Fruit fly (Drosophila melanogaster) whole organism, embryonic: Measurements from ENCODE around the gene Ms.

Experiments used
- Ada2b ChIP-seq: fragments of 200-800 bp; sonication (Bioruptor generic); IDR thresholded peaks from 2 replicates; pipeline ENCODE4 v1.3.6; 2022; ENCODE audit warnings: missing biosample characterization, missing genetic modification characterization
- Bgb ChIP-seq: fragments of 200-800 bp; sonication (Bioruptor generic); IDR thresholded peaks from 2 replicates; pipeline ENCODE4 v1.3.6; 2022; ENCODE audit warnings: missing biosample characterization, missing genetic modification characterization; ENCODE audit not compliant: partially characterized antibody
- CG10321 ChIP-seq: fragments of 200-800 bp; sonication (Bioruptor generic); IDR thresholded peaks from 2 replicates; pipeline ENCODE4 v1.3.6; 2022; ENCODE audit warnings: missing biosample characterization, missing genetic modification characterization
- CG10431 ChIP-seq: fragments of 200-800 bp; sonication (Bioruptor generic); optimal IDR thresholded peaks from 3 replicates; lab custom pipeline; 2018; ENCODE audit warnings: missing biosample characterization, mild to moderate bottlenecking, missing genetic modification characterization
- CG10979 ChIP-seq: fragments of 200-800 bp; sonication (Bioruptor generic); optimal IDR thresholded peaks from 2 replicates; lab custom pipeline; 2018; ENCODE audit warnings: missing biosample characterization, mild to moderate bottlenecking, missing genetic modification characterization, moderate library complexity
- CG11456 ChIP-seq: fragments of 200-800 bp; sonication (Bioruptor generic); IDR thresholded peaks from 3 replicates; pipeline ENCODE4 v1.3.6; 2022; ENCODE audit warnings: missing biosample characterization, missing genetic modification characterization
- CG11696 ChIP-seq: fragments of 200-800 bp; sonication (Bioruptor generic); IDR thresholded peaks from 2 replicates; pipeline ENCODE4 v1.3.6; 2022; ENCODE audit warnings: missing biosample characterization, missing genetic modification characterization
- CG13287 ChIP-seq: fragments of 200-800 bp; sonication (Bioruptor generic); IDR thresholded peaks from 2 replicates; pipeline ENCODE4 v1.3.6; 2022; ENCODE audit warnings: missing biosample characterization, missing genetic modification characterization; ENCODE audit not compliant: partially characterized antibody
- CG1647 ChIP-seq: fragments of 200-800 bp; sonication (Bioruptor generic); optimal IDR thresholded peaks from 3 replicates; lab custom pipeline; 2016; ENCODE audit warnings: missing biosample characterization, missing genetic modification characterization
- CG31441 ChIP-seq: fragments of 200-800 bp; sonication (Bioruptor generic); IDR thresholded peaks from 2 replicates; pipeline ENCODE4 v1.3.6; 2022; ENCODE audit warnings: missing biosample characterization, missing genetic modification characterization
- CG32767 ChIP-seq: fragments of 200-800 bp; sonication (Bioruptor generic); IDR thresholded peaks from 2 replicates; pipeline ENCODE4 v1.3.6; 2022; ENCODE audit warnings: missing biosample characterization, missing genetic modification characterization
- CG4424 ChIP-seq: fragments of 200-800 bp; sonication (Bioruptor generic); optimal IDR thresholded peaks from 3 replicates; lab custom pipeline; 2016; ENCODE audit warnings: missing biosample characterization, missing genetic modification characterization
- CG6689 ChIP-seq: fragments of 200-800 bp; sonication (Bioruptor generic); IDR thresholded peaks from 2 replicates; pipeline ENCODE4 v1.3.6; 2022; ENCODE audit warnings: missing biosample characterization, missing genetic modification characterization
- CG6765 ChIP-seq: fragments of 200-800 bp; sonication (Bioruptor generic); optimal IDR thresholded peaks from 3 replicates; lab custom pipeline; 2017; ENCODE audit warnings: missing biosample characterization, mild to moderate bottlenecking, missing genetic modification characterization
- CG7786 ChIP-seq: fragments of 200-800 bp; sonication (Bioruptor generic); optimal IDR thresholded peaks from 2 replicates; lab custom pipeline; 2016; ENCODE audit warnings: missing biosample characterization, missing genetic modification characterization
- Doc2 ChIP-seq: fragments of 200-800 bp; sonication (Bioruptor generic); IDR thresholded peaks from 2 replicates; pipeline ENCODE4 v1.3.6; 2022; ENCODE audit warnings: missing biosample characterization, missing genetic modification characterization
- Ets97D ChIP-seq: fragments of 200-800 bp; sonication (Bioruptor generic); optimal IDR thresholded peaks from 3 replicates; lab custom pipeline; 2016; ENCODE audit warnings: missing biosample characterization, missing genetic modification characterization
- GATAe ChIP-seq: fragments of 200-800 bp; sonication (Bioruptor generic); conservative IDR thresholded peaks from 2 replicates; pipeline ENCODE4 v1.3.6; 2022; ENCODE audit warnings: missing biosample characterization, missing genetic modification characterization
- HmgZ ChIP-seq: fragments of 200-800 bp; sonication (Bioruptor generic); optimal IDR thresholded peaks from 2 replicates; lab custom pipeline; 2018; ENCODE audit warnings: missing biosample characterization, mild to moderate bottlenecking, missing genetic modification characterization
- Hmr ChIP-seq: fragments of 200-800 bp; sonication (Bioruptor generic); optimal IDR thresholded peaks from 3 replicates; lab custom pipeline; 2017; ENCODE audit warnings: mild to moderate bottlenecking, missing biosample characterization, missing genetic modification reagents, missing genetic modification characterization
- Hr51 ChIP-seq, 2 experiments: fragments of 200-800 bp; sonication (Bioruptor generic); optimal IDR thresholded peaks; 2 replicates in 1 of 2; 3 replicates in 1 of 2; lab custom pipeline; 2016 to 2018; ENCODE audit warnings: missing biosample characterization in 2 of 2, missing genetic modification characterization in 2 of 2, mild to moderate bottlenecking in 1 of 2, moderate library complexity in 1 of 2
- Mad ChIP-seq: fragments of 200-800 bp; sonication (Bioruptor generic); optimal IDR thresholded peaks from 2 replicates; lab custom pipeline; 2016; ENCODE audit warnings: missing biosample characterization, missing genetic modification characterization
- Mrtf ChIP-seq: fragments of 200-800 bp; sonication (Bioruptor generic); IDR thresholded peaks from 3 replicates; pipeline ENCODE4 v1.3.6; 2022; ENCODE audit warnings: missing biosample characterization, missing genetic modification characterization
- NFAT ChIP-seq: fragments of 200-800 bp; sonication (Bioruptor generic); IDR thresholded peaks from 2 replicates; pipeline ENCODE4 v1.3.6; 2022; ENCODE audit warnings: missing biosample characterization, missing genetic modification characterization
- Nf-YB ChIP-seq: fragments of 200-800 bp; sonication (Bioruptor generic); optimal IDR thresholded peaks from 3 replicates; lab custom pipeline; 2019; ENCODE audit warnings: missing biosample characterization, mild to moderate bottlenecking, missing genetic modification characterization, moderate library complexity
- Opbp ChIP-seq: fragments of 200-800 bp; sonication (Bioruptor generic); IDR thresholded peaks from 3 replicates; pipeline ENCODE4 v1.3.6; 2022; ENCODE audit warnings: missing biosample characterization, missing genetic modification characterization; ENCODE audit not compliant: partially characterized antibody
- Optix ChIP-seq: fragments of 200-800 bp; sonication (Bioruptor generic); IDR thresholded peaks from 3 replicates; pipeline ENCODE4 v1.3.6; 2022; ENCODE audit warnings: missing biosample characterization, missing genetic modification characterization
- Six4 ChIP-seq: fragments of 200-800 bp; sonication (Bioruptor generic); optimal IDR thresholded peaks from 2 replicates; lab custom pipeline; 2016; ENCODE audit warnings: missing biosample characterization, missing genetic modification characterization
- Vsx1 ChIP-seq: fragments of 200-800 bp; sonication (Bioruptor generic); optimal IDR thresholded peaks from 2 replicates; lab custom pipeline; 2017; ENCODE audit warnings: missing biosample characterization, mild to moderate bottlenecking, missing genetic modification characterization, missing genetic modification reagents
- ato ChIP-seq: fragments of 200-800 bp; sonication (Bioruptor generic); IDR thresholded peaks from 2 replicates; pipeline ENCODE4 v1.3.6; 2022; ENCODE audit warnings: missing biosample characterization, missing genetic modification characterization; ENCODE audit not compliant: partially characterized antibody
- dmrt11E ChIP-seq: fragments of 200-800 bp; sonication (Bioruptor generic); optimal IDR thresholded peaks from 3 replicates; lab custom pipeline; 2018; ENCODE audit warnings: missing biosample characterization, mild to moderate bottlenecking, missing genetic modification characterization, moderate library complexity
- emc ChIP-seq: fragments of 200-800 bp; sonication (Bioruptor generic); optimal IDR thresholded peaks from 2 replicates; lab custom pipeline; 2016; ENCODE audit warnings: missing biosample characterization, missing genetic modification characterization
- ewg ChIP-seq: fragments of 200-800 bp; sonication (Bioruptor generic); optimal IDR thresholded peaks from 3 replicates; lab custom pipeline; 2017; ENCODE audit warnings: mild to moderate bottlenecking, missing biosample characterization, missing genetic modification reagents, missing genetic modification characterization
- exex ChIP-seq: fragments of 200-800 bp; sonication (Bioruptor generic); optimal IDR thresholded peaks from 4 replicates; lab custom pipeline; 2018; ENCODE audit warnings: missing biosample characterization, mild to moderate bottlenecking, missing genetic modification characterization, moderate library complexity
- gce ChIP-seq: fragments of 200-800 bp; sonication (Bioruptor generic); IDR thresholded peaks from 3 replicates; pipeline ENCODE4 v1.3.6; 2022; ENCODE audit warnings: missing biosample characterization, missing genetic modification characterization
- ham ChIP-seq: fragments of 200-800 bp; sonication (Bioruptor generic); IDR thresholded peaks from 2 replicates; pipeline ENCODE4 v1.3.6; 2022; ENCODE audit warnings: missing biosample characterization, missing genetic modification characterization
- hth ChIP-seq: fragments of >200 bp; optimal IDR thresholded peaks from 2 replicates; lab custom pipeline; 2017; ENCODE audit warnings: inconsistent platforms
- klu ChIP-seq: fragments of 200-800 bp; sonication (Bioruptor generic); IDR thresholded peaks from 2 replicates; pipeline ENCODE4 v1.3.6; 2022; ENCODE audit warnings: missing biosample characterization, missing genetic modification characterization
- lilli ChIP-seq: fragments of 200-800 bp; sonication (Bioruptor generic); optimal IDR thresholded peaks from 3 replicates; lab custom pipeline; 2016; ENCODE audit warnings: missing biosample characterization, missing genetic modification characterization
- lola ChIP-seq, 3 experiments: fragments of >200 bp in 2 of 3; fragments of 200-800 bp in 1 of 3; sonication (Bioruptor generic) in 1 of 3; optimal IDR thresholded peaks; 2 replicates each; lab custom pipeline; 2017 to 2019; ENCODE audit warnings: missing biosample characterization in 3 of 3, missing genetic modification characterization in 3 of 3, mild to moderate bottlenecking in 1 of 3, moderate library complexity in 1 of 3
- mam ChIP-seq: fragments of 200-800 bp; sonication (Bioruptor generic); optimal IDR thresholded peaks from 3 replicates; lab custom pipeline; 2016; ENCODE audit warnings: missing biosample characterization, missing genetic modification characterization
- oc ChIP-seq: fragments of 200-800 bp; sonication (Bioruptor generic); optimal IDR thresholded peaks from 2 replicates; lab custom pipeline; 2018; ENCODE audit warnings: missing biosample characterization, mild to moderate bottlenecking, missing genetic modification characterization, moderate library complexity
- p53 ChIP-seq: fragments of 200-800 bp; sonication (Bioruptor generic); optimal IDR thresholded peaks from 2 replicates; lab custom pipeline; 2016; ENCODE audit warnings: missing biosample characterization, missing genetic modification characterization
- prd ChIP-seq, 3 experiments: fragments of >200 bp in 2 of 3; fragments of 200-800 bp in 1 of 3; sonication (Bioruptor generic) in 1 of 3; optimal IDR thresholded peaks in 2 of 3; IDR thresholded peaks in 1 of 3; 2 replicates in 2 of 3; 3 replicates in 1 of 3; pipeline versions ENCODE4 v1.3.6 to Lab custom; 2017 to 2022; ENCODE audit warnings: missing biosample characterization in 1 of 3, missing genetic modification characterization in 1 of 3
- run ChIP-seq: fragments of 200-800 bp; sonication (Bioruptor generic); optimal IDR thresholded peaks from 3 replicates; lab custom pipeline; 2018; ENCODE audit warnings: missing biosample characterization, mild to moderate bottlenecking, missing genetic modification characterization
- slou ChIP-seq: fragments of 200-800 bp; sonication (Bioruptor generic); optimal IDR thresholded peaks from 3 replicates; lab custom pipeline; 2016; ENCODE audit warnings: missing biosample characterization, missing genetic modification characterization
- sug ChIP-seq: fragments of 200-800 bp; optimal IDR thresholded peaks from 2 replicates; lab custom pipeline; 2019; ENCODE audit warnings: missing biosample characterization, mild to moderate bottlenecking, missing genetic modification characterization, moderate library complexity
- vnd ChIP-seq: fragments of 200-800 bp; sonication (Bioruptor generic); IDR thresholded peaks from 3 replicates; pipeline ENCODE4 v1.3.6; 2022; ENCODE audit warnings: missing biosample characterization, missing genetic modification characterization; ENCODE audit not compliant: partially characterized antibody

Gene Ms

dm6 chr3R:24294784-24295555 is 46.4 kb upstream of the Ms start, which contains the start of gene crb (continued):
- TF ChIP-seq Hmr (GFP tag; lab: Kevin White, UChicago): peak; percentile 82
- no peak for TF ChIP-seq CG32767 (GFP tag; lab: Robert Waterston, UW)
- TF ChIP-seq CG6689 (GFP tag; lab: Robert Waterston, UW): peak; percentile 38; the same call in 1 of the 2 replicates
- TF ChIP-seq GATAe (GFP tag; lab: Robert Waterston, UW): no peak
- peak; percentile 56; the same call in 1 of the 2 replicates for TF ChIP-seq ato (GFP tag; lab: Robert Waterston, UW)
- no peak for TF ChIP-seq CG7786
- TF ChIP-seq Hr51 (GFP tag; optimal IDR thresholded peaks at IDR 0.05; lab: Kevin White, UChicago): peak; percentile 47 to 71
- no peak for TF ChIP-seq ham (GFP tag; lab: Robert Waterston, UW)
- TF ChIP-seq Optix (GFP tag; lab: Robert Waterston, UW): no peak
- peak; percentile 30 for TF ChIP-seq run (tag; lab: Kevin White, UChicago)
- TF ChIP-seq emc (GFP tag; lab: Kevin White, UChicago): no peak
- TF ChIP-seq Ets97D (GFP tag; lab: Kevin White, UChicago): peak; percentile 91
- TF ChIP-seq Mrtf (GFP tag; lab: Robert Waterston, UW): no peak
- peak; percentile 39 for TF ChIP-seq dmrt11E (tag; lab: Kevin White, UChicago)
- TF ChIP-seq lilli: peak; percentile 66
- TF ChIP-seq Ada2b: peak; percentile 42; the same call in 1 of the 2 replicates
- TF ChIP-seq Six4 (GFP tag; lab: Kevin White, UChicago): no peak
- no peak for TF ChIP-seq CG1647 (GFP tag; lab: Kevin White, UChicago)
- peak; percentile 25 for TF ChIP-seq oc
- TF ChIP-seq CG10431 (GFP tag; lab: Kevin White, UChicago): no peak
- no peak for TF ChIP-seq vnd
- peak; percentile 79 for TF ChIP-seq NFAT (GFP tag; lab: Robert Waterston, UW)
- TF ChIP-seq CG31441: peak; percentile 47
- no peak for TF ChIP-seq slou (GFP tag; lab: Kevin White, UChicago)
- TF ChIP-seq Nf-YB (GFP tag; lab: Kevin White, UChicago): peak; percentile 25
- peak; percentile 74; the same call in 2 of the 3 replicates for TF ChIP-seq Opbp (GFP tag; lab: Robert Waterston, UW)
- TF ChIP-seq CG11456 (GFP tag; lab: Robert Waterston, UW): 0 out of 3 replicates have a peak, but pooled peaks have one; percentile 43
- no peak for TF ChIP-seq hth
- TF ChIP-seq CG6765 (GFP tag; lab: Kevin White, UChicago): no peak
- TF ChIP-seq CG10321 (GFP tag; lab: Robert Waterston, UW): 0 out of 2 replicates have a peak, but pooled peaks have one; percentile 25
- TF ChIP-seq CG13287: peak; percentile 63
- TF ChIP-seq Mad (GFP tag; lab: Kevin White, UChicago): peak; percentile 42
- peak; percentile 23 for TF ChIP-seq exex
- TF ChIP-seq CG11696 (GFP tag; lab: Robert Waterston, UW): no peak
- peak; percentile 70; the same call in 1 of the 3 replicates for TF ChIP-seq gce
- peak; percentile 5 for TF ChIP-seq ewg (GFP tag; lab: Kevin White, UChicago)
- TF ChIP-seq p53 (GFP tag; lab: Kevin White, UChicago): peak; percentile 22
- TF ChIP-seq Doc2 (GFP tag; lab: Robert Waterston, UW): no peak
- no peak for TF ChIP-seq Vsx1 (GFP tag; lab: Kevin White, UChicago)
- peak; percentile 74 for TF ChIP-seq Bgb (GFP tag; lab: Robert Waterston, UW)
- TF ChIP-seq sug (tag; lab: Kevin White, UChicago): peak; percentile 62
- TF ChIP-seq CG10979: peak; percentile 25
- peak; percentile 48 for TF ChIP-seq CG4424 (GFP tag; lab: Kevin White, UChicago)
- TF ChIP-seq prd (optimal IDR thresholded peaks at IDR 0.05; lab: Kevin White, UChicago): no peak
- peak; percentile 40; the same call in 2 of the 3 replicates for TF ChIP-seq prd (GFP tag; IDR thresholded peaks at IDR 0.05; lab: Robert Waterston, UW)
- peak; percentile 83 for TF ChIP-seq HmgZ (tag; lab: Kevin White, UChicago)
- peak; percentile 43 for TF ChIP-seq mam
- TF ChIP-seq klu: no peak
- TF ChIP-seq lola (GFP tag; optimal IDR thresholded peaks at IDR 0.05; lab: Kevin White, UChicago): peak in 1 of 3 experiments; percentile 19
